Fruit fly (Drosophila melanogaster) whole organism, embryonic: ENCODE data around the gene CG42390.

ENCODE experiments used
- CG10267 ChIP-seq: fragments of 200-800 bp; sonication (Bioruptor generic); optimal IDR thresholded peaks from 2 replicates; lab custom pipeline; 2018; ENCODE audit warnings: missing biosample characterization, mild to moderate bottlenecking, missing genetic modification characterization, moderate library complexity
- CG10654 ChIP-seq: fragments of 200-800 bp; sonication (Bioruptor generic); optimal IDR thresholded peaks from 2 replicates; lab custom pipeline; 2016; ENCODE audit warnings: missing biosample characterization, missing genetic modification characterization
- CG11093 ChIP-seq: fragments of 200-800 bp; sonication (Bioruptor generic); IDR thresholded peaks from 3 replicates; pipeline ENCODE4 v1.3.6; 2022; ENCODE audit warnings: missing biosample characterization, missing genetic modification characterization
- CG11456 ChIP-seq: fragments of 200-800 bp; sonication (Bioruptor generic); IDR thresholded peaks from 3 replicates; pipeline ENCODE4 v1.3.6; 2022; ENCODE audit warnings: missing biosample characterization, missing genetic modification characterization
- CG12219 ChIP-seq: fragments of 200-800 bp; sonication (Bioruptor generic); optimal IDR thresholded peaks from 3 replicates; lab custom pipeline; 2018; ENCODE audit warnings: missing biosample characterization, mild to moderate bottlenecking, missing genetic modification characterization
- CG1233 ChIP-seq: fragments of 200-800 bp; sonication (Bioruptor generic); optimal IDR thresholded peaks from 4 replicates; lab custom pipeline; 2018; ENCODE audit warnings: missing biosample characterization, mild to moderate bottlenecking, missing genetic modification characterization
- CG12942 ChIP-seq: fragments of 200-800 bp; sonication (Bioruptor generic); optimal IDR thresholded peaks from 3 replicates; lab custom pipeline; 2016; ENCODE audit warnings: missing biosample characterization, missing genetic modification characterization
- CG14014 ChIP-seq: fragments of 200-800 bp; sonication (Bioruptor generic); IDR thresholded peaks from 2 replicates; pipeline ENCODE4 v1.3.6; 2022; ENCODE audit warnings: missing biosample characterization, missing genetic modification characterization
- CG14050 ChIP-seq: fragments of 200-800 bp; sonication (Bioruptor generic); IDR thresholded peaks from 3 replicates; pipeline ENCODE4 v1.3.6; 2022; ENCODE audit warnings: missing biosample characterization, missing genetic modification characterization
- CG14667 ChIP-seq: fragments of 200-800 bp; sonication (Bioruptor generic); IDR thresholded peaks from 2 replicates; pipeline ENCODE4 v1.3.6; 2022; ENCODE audit warnings: missing biosample characterization, missing genetic modification characterization
- CG1647 ChIP-seq: fragments of 200-800 bp; sonication (Bioruptor generic); optimal IDR thresholded peaks from 3 replicates; lab custom pipeline; 2016; ENCODE audit warnings: missing biosample characterization, missing genetic modification characterization
- CG16779 ChIP-seq: fragments of 200-800 bp; sonication (Bioruptor generic); IDR thresholded peaks from 2 replicates; pipeline ENCODE4 v1.3.6; 2022; ENCODE audit warnings: missing biosample characterization, missing genetic modification characterization
- CG17385 ChIP-seq: fragments of 200-800 bp; sonication (Bioruptor generic); optimal IDR thresholded peaks from 3 replicates; lab custom pipeline; 2018; ENCODE audit warnings: missing biosample characterization, mild to moderate bottlenecking, missing genetic modification characterization
- CG1792 ChIP-seq: fragments of 200-800 bp; sonication (Bioruptor generic); optimal IDR thresholded peaks from 2 replicates; lab custom pipeline; 2016; ENCODE audit warnings: missing biosample characterization, missing genetic modification characterization
- CG3065 ChIP-seq: fragments of 200-800 bp; sonication (Bioruptor generic); optimal IDR thresholded peaks from 2 replicates; lab custom pipeline; 2016; ENCODE audit warnings: missing biosample characterization, missing genetic modification characterization
- CG32772 ChIP-seq: fragments of 200-800 bp; sonication (Bioruptor generic); IDR thresholded peaks from 2 replicates; pipeline ENCODE4 v1.3.6; 2022; ENCODE audit warnings: missing biosample characterization, missing genetic modification characterization
- CG33213 ChIP-seq: fragments of 200-800 bp; sonication (Bioruptor generic); optimal IDR thresholded peaks from 3 replicates; lab custom pipeline; 2016; ENCODE audit warnings: missing biosample characterization, missing genetic modification characterization
- CG33557 ChIP-seq: fragments of 200-800 bp; sonication (Bioruptor generic); optimal IDR thresholded peaks from 2 replicates; lab custom pipeline; 2019; ENCODE audit warnings: missing biosample characterization, mild to moderate bottlenecking, missing genetic modification characterization, moderate library complexity
- CG34224 ChIP-seq: fragments of 200-800 bp; sonication (Bioruptor generic); IDR thresholded peaks from 3 replicates; pipeline ENCODE4 v1.3.6; 2022; ENCODE audit warnings: missing biosample characterization, missing genetic modification characterization; ENCODE audit not compliant: partially characterized antibody
- CG3838 ChIP-seq: fragments of 200-800 bp; sonication (Bioruptor generic); optimal IDR thresholded peaks from 3 replicates; lab custom pipeline; 2016; ENCODE audit warnings: missing biosample characterization, missing genetic modification characterization
- CG3995 ChIP-seq: fragments of 200-800 bp; sonication (Bioruptor generic); optimal IDR thresholded peaks from 3 replicates; lab custom pipeline; 2016; ENCODE audit warnings: missing biosample characterization, missing genetic modification characterization
- CG5180 ChIP-seq: fragments of 200-800 bp; sonication (Bioruptor generic); optimal IDR thresholded peaks from 3 replicates; lab custom pipeline; 2017; ENCODE audit warnings: missing biosample characterization, missing genetic modification characterization, mild to moderate bottlenecking, moderate library complexity, missing genetic modification reagents
- CG7928 ChIP-seq: fragments of 200-800 bp; sonication (Bioruptor generic); optimal IDR thresholded peaks from 2 replicates; lab custom pipeline; 2017; ENCODE audit warnings: missing biosample characterization, mild to moderate bottlenecking, missing genetic modification characterization
- CG7963 ChIP-seq: fragments of 200-800 bp; sonication (Bioruptor generic); IDR thresholded peaks from 3 replicates; pipeline ENCODE4 v1.3.6; 2022; ENCODE audit warnings: missing biosample characterization, missing genetic modification characterization; ENCODE audit not compliant: partially characterized antibody
- ERR ChIP-seq: fragments of 200-800 bp; sonication (Bioruptor generic); optimal IDR thresholded peaks from 2 replicates; lab custom pipeline; 2016; ENCODE audit warnings: missing biosample characterization, missing genetic modification characterization
- Ets65A ChIP-seq: fragments of 200-800 bp; sonication (Bioruptor generic); peaks from one replicate; lab custom pipeline; 2016; ENCODE audit warnings: missing biosample characterization, missing genetic modification characterization
- Ets97D ChIP-seq: fragments of 200-800 bp; sonication (Bioruptor generic); optimal IDR thresholded peaks from 3 replicates; lab custom pipeline; 2016; ENCODE audit warnings: missing biosample characterization, missing genetic modification characterization
- H15 ChIP-seq: fragments of 200-800 bp; sonication (Bioruptor generic); IDR thresholded peaks from 3 replicates; pipeline ENCODE4 v1.3.6; 2022; ENCODE audit warnings: missing biosample characterization, missing genetic modification characterization
- Lhr ChIP-seq: fragments of 200-800 bp; sonication (Bioruptor generic); optimal IDR thresholded peaks from 3 replicates; lab custom pipeline; 2017; ENCODE audit warnings: mild to moderate bottlenecking, missing biosample characterization, missing genetic modification reagents, missing genetic modification characterization
- Lim3 ChIP-seq: fragments of 200-800 bp; sonication (Bioruptor generic); IDR thresholded peaks from 2 replicates; pipeline ENCODE4 v1.3.6; 2022; ENCODE audit warnings: missing biosample characterization, missing genetic modification characterization
- Mad ChIP-seq: fragments of 200-800 bp; sonication (Bioruptor generic); optimal IDR thresholded peaks from 2 replicates; lab custom pipeline; 2016; ENCODE audit warnings: missing biosample characterization, missing genetic modification characterization
- NFAT ChIP-seq: fragments of 200-800 bp; sonication (Bioruptor generic); IDR thresholded peaks from 2 replicates; pipeline ENCODE4 v1.3.6; 2022; ENCODE audit warnings: missing biosample characterization, missing genetic modification characterization
- Ravus ChIP-seq: fragments of 200-800 bp; sonication (Bioruptor generic); IDR thresholded peaks from 2 replicates; pipeline ENCODE4 v1.3.6; 2022; ENCODE audit warnings: missing biosample characterization, missing genetic modification characterization
- Sox102F ChIP-seq: fragments of 200-800 bp; sonication (Bioruptor generic); optimal IDR thresholded peaks from 2 replicates; lab custom pipeline; 2018; ENCODE audit warnings: missing biosample characterization, mild to moderate bottlenecking, missing genetic modification characterization, moderate library complexity
- Spps ChIP-seq: fragments of 200-800 bp; sonication (Bioruptor generic); optimal IDR thresholded peaks from 2 replicates; lab custom pipeline; 2018; ENCODE audit warnings: missing biosample characterization, mild to moderate bottlenecking, missing genetic modification characterization
- Tbp ChIP-seq: fragments of >200 bp; optimal IDR thresholded peaks from 2 replicates; lab custom pipeline; 2018; ENCODE audit warnings: missing biosample characterization, missing genetic modification characterization
- amos ChIP-seq: fragments of 200-800 bp; sonication (Bioruptor generic); IDR thresholded peaks from 2 replicates; pipeline ENCODE4 v1.3.6; 2022; ENCODE audit warnings: missing biosample characterization, missing genetic modification characterization; ENCODE audit not compliant: partially characterized antibody
- fd102C ChIP-seq: fragments of 200-800 bp; sonication (Bioruptor generic); optimal IDR thresholded peaks from 2 replicates; lab custom pipeline; 2018; ENCODE audit warnings: missing biosample characterization, mild to moderate bottlenecking, missing genetic modification characterization, moderate library complexity
- fd64A ChIP-seq: fragments of 200-800 bp; sonication (Bioruptor generic); optimal IDR thresholded peaks from 3 replicates; lab custom pipeline; 2018; ENCODE audit warnings: missing biosample characterization, mild to moderate bottlenecking, missing genetic modification characterization
- gt ChIP-seq: fragments of 200-800 bp; sonication (Bioruptor generic); IDR thresholded peaks from 2 replicates; pipeline ENCODE4 v1.3.6; 2022; ENCODE audit warnings: missing biosample characterization, missing genetic modification characterization
- h ChIP-seq: fragments of >200 bp; optimal IDR thresholded peaks from 2 replicates; lab custom pipeline; 2017
- hbn ChIP-seq: fragments of 200-800 bp; sonication (Bioruptor generic); IDR thresholded peaks from 2 replicates; pipeline ENCODE4 v1.3.6; 2022; ENCODE audit warnings: missing biosample characterization, missing genetic modification characterization; ENCODE audit not compliant: partially characterized antibody
- ken ChIP-seq: fragments of 200-800 bp; sonication (Bioruptor generic); IDR thresholded peaks from 3 replicates; pipeline ENCODE4 v1.3.6; 2022; ENCODE audit warnings: missing biosample characterization, missing genetic modification characterization
- lbe ChIP-seq: fragments of 200-800 bp; sonication (Bioruptor generic); optimal IDR thresholded peaks from 2 replicates; lab custom pipeline; 2016; ENCODE audit warnings: missing biosample characterization, mild to moderate bottlenecking, missing genetic modification characterization
- mam ChIP-seq: fragments of 200-800 bp; sonication (Bioruptor generic); optimal IDR thresholded peaks from 3 replicates; lab custom pipeline; 2016; ENCODE audit warnings: missing biosample characterization, missing genetic modification characterization
- nmo ChIP-seq: fragments of 200-800 bp; sonication (Bioruptor generic); optimal IDR thresholded peaks from 2 replicates; lab custom pipeline; 2018; ENCODE audit warnings: missing biosample characterization, mild to moderate bottlenecking, missing genetic modification characterization, moderate library complexity
- peb ChIP-seq: fragments of 200-800 bp; sonication (Bioruptor generic); IDR thresholded peaks from 2 replicates; pipeline ENCODE4 v1.3.6; 2022; ENCODE audit warnings: missing biosample characterization, missing genetic modification characterization
- sens-2 ChIP-seq: fragments of 200-800 bp; sonication (Bioruptor generic); IDR thresholded peaks from 2 replicates; pipeline ENCODE4 v1.3.6; 2022; ENCODE audit warnings: missing biosample characterization, missing genetic modification characterization
- sima ChIP-seq: fragments of 200-800 bp; sonication (Bioruptor generic); optimal IDR thresholded peaks from 2 replicates; lab custom pipeline; 2016; ENCODE audit warnings: missing biosample characterization, missing genetic modification characterization
- slbo ChIP-seq: fragments of 200-800 bp; sonication (Bioruptor generic); IDR thresholded peaks from 2 replicates; pipeline ENCODE4 v1.3.6; 2022; ENCODE audit warnings: missing biosample characterization, missing genetic modification characterization
- sob ChIP-seq: fragments of 200-800 bp; sonication (Bioruptor generic); IDR thresholded peaks from 2 replicates; pipeline ENCODE4 v1.3.6; 2022; ENCODE audit warnings: missing biosample characterization, missing genetic modification characterization
- sr ChIP-seq: fragments of 200-800 bp; sonication (Bioruptor generic); IDR thresholded peaks from 3 replicates; pipeline ENCODE4 v1.3.6; 2022; ENCODE audit warnings: missing biosample characterization, missing genetic modification characterization
- vfl ChIP-seq: fragments of 200-800 bp; sonication (Bioruptor generic); optimal IDR thresholded peaks from 2 replicates; lab custom pipeline; 2016; ENCODE audit warnings: missing biosample characterization, missing genetic modification characterization
- wdn ChIP-seq: fragments of 200-800 bp; sonication (Bioruptor generic); IDR thresholded peaks from 2 replicates; pipeline ENCODE4 v1.3.6; 2022; ENCODE audit warnings: missing biosample characterization, missing genetic modification characterization

The CG42390 gene

DNA sequence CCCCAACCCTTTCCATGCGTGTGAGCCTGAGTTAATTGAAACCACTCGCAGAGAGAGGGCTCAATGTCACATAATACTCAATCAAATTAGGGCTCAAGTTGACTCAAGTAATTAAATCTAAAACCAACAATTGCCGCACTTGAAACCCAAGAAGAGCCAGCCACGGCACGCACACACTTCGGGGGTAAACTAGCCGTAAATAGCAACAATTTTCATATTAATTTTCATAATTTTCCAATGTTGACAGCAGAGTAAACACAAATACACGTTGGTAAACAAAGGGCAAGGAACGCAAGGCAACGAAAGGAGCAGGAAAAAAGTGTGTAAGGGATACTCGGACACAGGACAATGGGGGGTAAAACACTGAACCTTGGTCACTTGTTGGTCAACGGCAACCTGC is 27.6 kb downstream of the CG42390 start (continued):
- TF ChIP-seq CG1233 (peak; percentile 71), CG7963 (no peak), Lim3 (GFP tag; lab: Robert Waterston, UW) (no peak), CG14014 (GFP tag; lab: Robert Waterston, UW) (no peak), ERR (GFP tag; lab: Kevin White, UChicago) (no peak), CG12942 (GFP tag; lab: Kevin White, UChicago) (no peak), sr (GFP tag; lab: Robert Waterston, UW) (no peak), CG33557 (peak; percentile 81), CG33213 (peak; percentile 34), CG5180 (GFP tag; lab: Kevin White, UChicago) (no peak), Lhr (peak; percentile 25), slbo (GFP tag; lab: Robert Waterston, UW) (no peak), sob (GFP tag; lab: Robert Waterston, UW) (no peak), hbn (GFP tag; lab: Robert Waterston, UW) (no peak), CG7928 (no peak), amos (no peak), CG14050 (GFP tag; lab: Robert Waterston, UW) (no peak), CG32772 (GFP tag; lab: Robert Waterston, UW) (no peak), CG11093 (GFP tag; lab: Robert Waterston, UW) (no peak), CG11456 (GFP tag; lab: Robert Waterston, UW) (no peak), fd64A (GFP tag; lab: Kevin White, UChicago) (peak; percentile 69), gt (GFP tag; lab: Robert Waterston, UW) (no peak), nmo (GFP tag; lab: Kevin White, UChicago) (no peak), h (no peak), fd102C (peak; percentile 99), CG10654 (GFP tag; lab: Kevin White, UChicago) (no peak), Ravus (no peak), sens-2 (GFP tag; lab: Robert Waterston, UW) (no peak), Spps (tag; lab: Kevin White, UChicago) (peak; percentile 67), CG1647 (GFP tag; lab: Kevin White, UChicago) (no peak), wdn (GFP tag; lab: Robert Waterston, UW) (no peak), CG10267 (tag; lab: Kevin White, UChicago) (peak; percentile 6), ken (no peak), CG12219 (GFP tag; lab: Kevin White, UChicago) (no peak), H15 (GFP tag; lab: Robert Waterston, UW) (no peak), CG34224 (GFP tag; lab: Robert Waterston, UW) (no peak), Sox102F (GFP tag; lab: Kevin White, UChicago) (no peak), CG14667 (no peak), mam (GFP tag; lab: Kevin White, UChicago) (no peak), NFAT (no peak), Tbp (GFP tag; lab: Kevin White, UChicago) (no peak), peb (GFP tag; lab: Robert Waterston, UW) (no peak), Mad (GFP tag; lab: Kevin White, UChicago) (no peak), Ets97D (GFP tag; lab: Kevin White, UChicago) (no peak), lbe (no peak), CG1792 (GFP tag; lab: Kevin White, UChicago) (no peak), vfl (GFP tag; lab: Kevin White, UChicago) (no peak), CG3065 (GFP tag; lab: Kevin White, UChicago) (no peak), CG16779 (no peak), Ets65A (GFP tag; lab: Kevin White, UChicago) (peak; percentile 81), sima (GFP tag; lab: Kevin White, UChicago) (no peak), CG3995 (GFP tag; lab: Kevin White, UChicago) (no peak), CG17385 (no peak), CG3838 (GFP tag; lab: Kevin White, UChicago) (no peak)
